Fruit fly (Drosophila melanogaster) whole organism, embryonic: ENCODE measurements around the gene RapGAP1.

Source experiments
- Aef1 ChIP-seq: fragments of 200-800 bp; sonication (Bioruptor generic); IDR thresholded peaks from 3 replicates; pipeline ENCODE4 v1.3.6; 2022; ENCODE audit warnings: missing biosample characterization, missing genetic modification characterization
- Atf-2 ChIP-seq: fragments of 200-800 bp; sonication (Bioruptor generic); optimal IDR thresholded peaks from 2 replicates; lab custom pipeline; 2016; ENCODE audit warnings: missing biosample characterization, missing genetic modification characterization
- Bteb2 ChIP-seq: fragments of 200-800 bp; sonication (Bioruptor generic); optimal IDR thresholded peaks from 2 replicates; lab custom pipeline; 2016; ENCODE audit warnings: missing biosample characterization, missing genetic modification characterization
- CG1024 ChIP-seq: fragments of 200-800 bp; sonication (Bioruptor generic); IDR thresholded peaks from 2 replicates; pipeline ENCODE4 v1.3.6; 2022; ENCODE audit warnings: missing biosample characterization, missing genetic modification characterization
- CG10431 ChIP-seq: fragments of 200-800 bp; sonication (Bioruptor generic); optimal IDR thresholded peaks from 3 replicates; lab custom pipeline; 2018; ENCODE audit warnings: missing biosample characterization, mild to moderate bottlenecking, missing genetic modification characterization
- CG11247 ChIP-seq: fragments of 200-800 bp; sonication (Bioruptor generic); IDR thresholded peaks from 2 replicates; pipeline ENCODE4 v1.3.6; 2022; ENCODE audit warnings: missing biosample characterization, missing genetic modification characterization
- CG12299 ChIP-seq: fragments of 200-800 bp; sonication (Bioruptor generic); optimal IDR thresholded peaks from 2 replicates; lab custom pipeline; 2018; ENCODE audit warnings: missing biosample characterization, mild to moderate bottlenecking, missing genetic modification characterization
- CG16779 ChIP-seq: fragments of 200-800 bp; sonication (Bioruptor generic); IDR thresholded peaks from 2 replicates; pipeline ENCODE4 v1.3.6; 2022; ENCODE audit warnings: missing biosample characterization, missing genetic modification characterization
- CG17186 ChIP-seq: fragments of 200-800 bp; sonication (Bioruptor generic); optimal IDR thresholded peaks from 3 replicates; lab custom pipeline; 2017; ENCODE audit warnings: missing biosample characterization, missing genetic modification reagents, missing genetic modification characterization
- CG17802 ChIP-seq: fragments of 200-800 bp; sonication (Bioruptor generic); optimal IDR thresholded peaks from 2 replicates; lab custom pipeline; 2018; ENCODE audit warnings: missing biosample characterization, mild to moderate bottlenecking, missing genetic modification characterization, moderate library complexity
- CG2120 ChIP-seq: fragments of 200-800 bp; sonication (Bioruptor generic); optimal IDR thresholded peaks from 3 replicates; lab custom pipeline; 2016; ENCODE audit warnings: missing biosample characterization, missing genetic modification characterization
- CG2678 ChIP-seq: fragments of 200-800 bp; sonication (Bioruptor generic); optimal IDR thresholded peaks from 3 replicates; lab custom pipeline; 2019; ENCODE audit warnings: missing biosample characterization, mild to moderate bottlenecking, missing genetic modification characterization, moderate library complexity
- CG31224 ChIP-seq: fragments of 200-800 bp; sonication (Bioruptor generic); IDR thresholded peaks from 2 replicates; pipeline ENCODE4 v1.3.6; 2022; ENCODE audit warnings: missing biosample characterization, missing genetic modification characterization
- CG32767 ChIP-seq: fragments of 200-800 bp; sonication (Bioruptor generic); IDR thresholded peaks from 2 replicates; pipeline ENCODE4 v1.3.6; 2022; ENCODE audit warnings: missing biosample characterization, missing genetic modification characterization
- CG4328 ChIP-seq: fragments of 200-800 bp; sonication (Bioruptor generic); optimal IDR thresholded peaks from 3 replicates; lab custom pipeline; 2017; ENCODE audit warnings: missing biosample characterization, missing genetic modification reagents, missing genetic modification characterization
- CG4404 ChIP-seq: fragments of 200-800 bp; sonication (Bioruptor generic); IDR thresholded peaks from 2 replicates; pipeline ENCODE4 v1.3.6; 2022; ENCODE audit warnings: missing biosample characterization, missing genetic modification characterization
- CG7987 ChIP-seq: fragments of 200-800 bp; sonication (Bioruptor generic); optimal IDR thresholded peaks from 2 replicates; lab custom pipeline; 2018; ENCODE audit warnings: missing biosample characterization, mild to moderate bottlenecking, missing genetic modification characterization, moderate library complexity
- CG8765 ChIP-seq: fragments of 200-800 bp; sonication (Bioruptor generic); IDR thresholded peaks from 2 replicates; pipeline ENCODE4 v1.3.6; 2022; ENCODE audit warnings: missing biosample characterization, missing genetic modification characterization
- CG8944 ChIP-seq: fragments of 200-800 bp; sonication (Bioruptor generic); optimal IDR thresholded peaks from 3 replicates; lab custom pipeline; 2016; ENCODE audit warnings: missing biosample characterization, missing genetic modification characterization
- CG9817 ChIP-seq: fragments of 200-800 bp; sonication (Bioruptor generic); optimal IDR thresholded peaks from 2 replicates; lab custom pipeline; 2018; ENCODE audit warnings: missing biosample characterization, mild to moderate bottlenecking, missing genetic modification characterization, moderate library complexity
- CG9932 ChIP-seq: fragments of 200-800 bp; sonication (Bioruptor generic); IDR thresholded peaks from 2 replicates; pipeline ENCODE4 v1.3.6; 2022; ENCODE audit warnings: missing biosample characterization, missing genetic modification characterization
- CrebB ChIP-seq: fragments of 200-800 bp; sonication (Bioruptor generic); optimal IDR thresholded peaks from 3 replicates; lab custom pipeline; 2018; ENCODE audit warnings: missing biosample characterization, mild to moderate bottlenecking, missing genetic modification characterization
- Dbx ChIP-seq: fragments of 200-800 bp; sonication (Bioruptor generic); IDR thresholded peaks from 3 replicates; pipeline ENCODE4 v1.3.6; 2022; ENCODE audit warnings: missing biosample characterization, missing genetic modification characterization
- Doc2 ChIP-seq: fragments of 200-800 bp; sonication (Bioruptor generic); IDR thresholded peaks from 2 replicates; pipeline ENCODE4 v1.3.6; 2022; ENCODE audit warnings: missing biosample characterization, missing genetic modification characterization
- Hr78 ChIP-seq, 2 experiments: fragments of 200-800 bp in 1 of 2; fragments of >200 bp in 1 of 2; sonication (Bioruptor generic) in 1 of 2; optimal IDR thresholded peaks; 2 replicates each; lab custom pipeline; 2017 to 2019; ENCODE audit warnings: missing biosample characterization in 2 of 2, missing genetic modification characterization in 2 of 2, mild to moderate bottlenecking in 1 of 2, moderate library complexity in 1 of 2
- Kr ChIP-seq: fragments of 200-800 bp; sonication (Bioruptor generic); optimal IDR thresholded peaks from 2 replicates; lab custom pipeline; 2017; ENCODE audit warnings: missing biosample characterization, mild to moderate bottlenecking, missing genetic modification characterization
- Lpt ChIP-seq: fragments of >200 bp; optimal IDR thresholded peaks from 2 replicates; lab custom pipeline; 2018; ENCODE audit warnings: missing biosample characterization, missing genetic modification characterization
- Rfx ChIP-seq: fragments of 200-800 bp; sonication (Bioruptor generic); IDR thresholded peaks from 2 replicates; pipeline ENCODE4 v1.3.6; 2022; ENCODE audit warnings: missing biosample characterization, missing genetic modification characterization
- Scr ChIP-seq: fragments of 200-800 bp; sonication (Bioruptor generic); IDR thresholded peaks from 2 replicates; pipeline ENCODE4 v1.3.6; 2022; ENCODE audit warnings: missing biosample characterization, missing genetic modification characterization; ENCODE audit not compliant: partially characterized antibody
- ash1 ChIP-seq: fragments of 200-800 bp; sonication (Bioruptor generic); optimal IDR thresholded peaks from 2 replicates; lab custom pipeline; 2018; ENCODE audit warnings: missing biosample characterization, mild to moderate bottlenecking, missing genetic modification characterization
- bigmax ChIP-seq: fragments of 200-800 bp; sonication (Bioruptor generic); optimal IDR thresholded peaks from 2 replicates; lab custom pipeline; 2018; ENCODE audit warnings: missing biosample characterization, mild to moderate bottlenecking, missing genetic modification characterization
- cad ChIP-seq: fragments of >200 bp; optimal IDR thresholded peaks from 2 replicates; lab custom pipeline; 2017; ENCODE audit warnings: missing biosample characterization, missing genetic modification characterization
- cg ChIP-seq: fragments of 200-800 bp; sonication (Bioruptor generic); optimal IDR thresholded peaks from 3 replicates; lab custom pipeline; 2019; ENCODE audit warnings: missing biosample characterization, mild to moderate bottlenecking, missing genetic modification characterization, moderate library complexity
- chn ChIP-seq: fragments of 200-800 bp; sonication (Bioruptor generic); optimal IDR thresholded peaks from 2 replicates; lab custom pipeline; 2016; ENCODE audit warnings: missing biosample characterization, missing genetic modification characterization
- disco-r ChIP-seq: fragments of 200-800 bp; sonication (Bioruptor generic); optimal IDR thresholded peaks from 2 replicates; lab custom pipeline; 2016; ENCODE audit warnings: missing biosample characterization, missing genetic modification characterization
- fd64A ChIP-seq: fragments of 200-800 bp; sonication (Bioruptor generic); optimal IDR thresholded peaks from 3 replicates; lab custom pipeline; 2018; ENCODE audit warnings: missing biosample characterization, mild to moderate bottlenecking, missing genetic modification characterization
- gem ChIP-seq: fragments of 200-800 bp; sonication (Bioruptor generic); optimal IDR thresholded peaks from 2 replicates; lab custom pipeline; 2019; ENCODE audit warnings: missing biosample characterization, mild to moderate bottlenecking, missing genetic modification characterization, moderate library complexity
- her ChIP-seq: fragments of 200-800 bp; sonication (Bioruptor generic); optimal IDR thresholded peaks from 2 replicates; lab custom pipeline; 2016; ENCODE audit warnings: missing biosample characterization, missing genetic modification characterization
- hkb ChIP-seq, 2 experiments: fragments of 200-800 bp in 1 of 2; fragments of >200 bp in 1 of 2; sonication (Bioruptor generic) in 1 of 2; IDR thresholded peaks in 1 of 2; optimal IDR thresholded peaks in 1 of 2; 2 replicates each; pipeline versions ENCODE4 v1.3.6 to Lab custom; 2017 to 2022; ENCODE audit warnings: missing biosample characterization in 1 of 2, missing genetic modification characterization in 1 of 2
- mld ChIP-seq: fragments of 200-800 bp; sonication (Bioruptor generic); IDR thresholded peaks from 3 replicates; pipeline ENCODE4 v1.3.6; 2022; ENCODE audit warnings: missing biosample characterization, missing genetic modification characterization; ENCODE audit not compliant: partially characterized antibody
- nerfin-1 ChIP-seq: fragments of 200-800 bp; sonication (Bioruptor generic); optimal IDR thresholded peaks from 3 replicates; lab custom pipeline; 2019; ENCODE audit warnings: missing biosample characterization, mild to moderate bottlenecking, missing genetic modification characterization, moderate library complexity
- nerfin-2 ChIP-seq: fragments of 200-800 bp; sonication (Bioruptor generic); IDR thresholded peaks from 2 replicates; pipeline ENCODE4 v1.3.6; 2022; ENCODE audit warnings: missing biosample characterization, missing genetic modification characterization; ENCODE audit not compliant: partially characterized antibody
- otp ChIP-seq: fragments of 200-800 bp; sonication (Bioruptor generic); IDR thresholded peaks from 3 replicates; pipeline ENCODE4, ENCODE4 v1.3.6; 2022; ENCODE audit warnings: missing biosample characterization, missing genetic modification characterization
- pho ChIP-seq: fragments of 200-800 bp; sonication (Bioruptor generic); optimal IDR thresholded peaks from 2 replicates; lab custom pipeline; 2016; ENCODE audit warnings: missing biosample characterization, missing genetic modification characterization
- repo ChIP-seq: fragments of 200-800 bp; sonication (Bioruptor generic); optimal IDR thresholded peaks from 2 replicates; lab custom pipeline; 2016; ENCODE audit warnings: missing biosample characterization, missing genetic modification characterization
- sna ChIP-seq: fragments of 200-800 bp; sonication (Bioruptor generic); IDR thresholded peaks from 2 replicates; pipeline ENCODE4 v1.3.6; 2022; ENCODE audit warnings: missing biosample characterization, missing genetic modification characterization; ENCODE audit not compliant: partially characterized antibody
- unpg ChIP-seq: fragments of 200-800 bp; sonication (Bioruptor generic); optimal IDR thresholded peaks from 3 replicates; lab custom pipeline; 2018; ENCODE audit warnings: missing biosample characterization, mild to moderate bottlenecking, missing genetic modification characterization, moderate library complexity
- zen ChIP-seq: fragments of 200-800 bp; sonication (Bioruptor generic); optimal IDR thresholded peaks from 3 replicates; lab custom pipeline; 2018; ENCODE audit warnings: missing biosample characterization, mild to moderate bottlenecking, missing genetic modification characterization, moderate library complexity
- zfh1 ChIP-seq: fragments of 200-800 bp; sonication (Bioruptor generic); IDR thresholded peaks from 3 replicates; pipeline ENCODE4 v1.3.6; 2022; ENCODE audit warnings: missing biosample characterization, missing genetic modification characterization

Gene RapGAP1

dm6 chr2L:7530437-7531091 is 48.2 kb downstream of the RapGAP1 start (continued):
- TF ChIP-seq CG9817 (tag; lab: Kevin White, UChicago) (peak; percentile 98), zen (peak; percentile 98), CG17186 (GFP tag; lab: Kevin White, UChicago) (peak; percentile 77), zfh1 (peak; percentile 95), nerfin-2 (GFP tag; lab: Robert Waterston, UW) (no peak; the same call in 1 of the 2 replicates), Scr (GFP tag; lab: Robert Waterston, UW) (peak; percentile 51), chn (GFP tag; lab: Kevin White, UChicago) (peak; percentile 90), Kr (GFP tag; lab: Kevin White, UChicago) (peak; percentile 97), mld (GFP tag; lab: Robert Waterston, UW) (peak; percentile 63; the same call in 1 of the 3 replicates), pho (peak; percentile 81), ash1 (GFP tag; lab: Kevin White, UChicago) (no peak), CG8765 (GFP tag; lab: Robert Waterston, UW) (peak; percentile 96), CG2120 (GFP tag; lab: Kevin White, UChicago) (peak; percentile 93), repo (GFP tag; lab: Kevin White, UChicago) (peak; percentile 68), CG4328 (GFP tag; lab: Kevin White, UChicago) (peak; percentile 99), nerfin-1 (tag; lab: Kevin White, UChicago) (peak; percentile 98), otp (GFP tag; lab: Robert Waterston, UW) (peak; percentile 93), cad (GFP tag; lab: Kevin White, UChicago) (no peak), cg (GFP tag; lab: Kevin White, UChicago) (peak; percentile 7), CrebB (tag; lab: Kevin White, UChicago) (peak; percentile 96), CG2678 (peak; percentile 99), Hr78 (GFP tag; optimal IDR thresholded peaks at IDR 0.05; lab: Kevin White, UChicago) (peak in 1 of 2 experiments; percentile 93), CG8944 (GFP tag; lab: Kevin White, UChicago) (peak; percentile 70), disco-r (peak; percentile 55), CG16779 (GFP tag; lab: Robert Waterston, UW) (peak; percentile 89), gem (tag; lab: Kevin White, UChicago) (peak; percentile 99), fd64A (GFP tag; lab: Kevin White, UChicago) (peak; percentile 93), Bteb2 (GFP tag; lab: Kevin White, UChicago) (peak; percentile 80), Atf-2 (GFP tag; lab: Kevin White, UChicago) (peak; percentile 72), CG9932 (GFP tag; lab: Robert Waterston, UW) (peak; percentile 98), CG17802 (tag; lab: Kevin White, UChicago) (peak; percentile 87), CG12299 (peak; percentile 99), CG10431 (peak; percentile 97), unpg (GFP tag; lab: Kevin White, UChicago) (peak; percentile 99), hkb (optimal IDR thresholded peaks at IDR 0.05; lab: Kevin White, UChicago) (no peak), hkb (GFP tag; IDR thresholded peaks at IDR 0.05; lab: Robert Waterston, UW) (peak; percentile 98), her (GFP tag; lab: Kevin White, UChicago) (peak; percentile 77), CG31224 (GFP tag; lab: Robert Waterston, UW) (peak; percentile 91), CG7987 (peak; percentile 95), CG4404 (peak; percentile 98), sna (GFP tag; lab: Robert Waterston, UW) (0 out of 2 replicates have a peak, but pooled peaks have one; percentile 38), Doc2 (peak; percentile 83), bigmax (GFP tag; lab: Kevin White, UChicago) (peak; percentile 63), Lpt (GFP tag; lab: Kevin White, UChicago) (no peak), CG11247 (peak; percentile 93), CG32767 (peak; percentile 98), Rfx (GFP tag; lab: Robert Waterston, UW) (peak; percentile 97), Aef1 (peak; percentile 96), CG1024 (peak; percentile 90), Dbx (GFP tag; lab: Robert Waterston, UW) (peak; percentile 98)
